Worm (Caenorhabditis elegans): ENCODE results near the gene K07F5.14.

DNA sequence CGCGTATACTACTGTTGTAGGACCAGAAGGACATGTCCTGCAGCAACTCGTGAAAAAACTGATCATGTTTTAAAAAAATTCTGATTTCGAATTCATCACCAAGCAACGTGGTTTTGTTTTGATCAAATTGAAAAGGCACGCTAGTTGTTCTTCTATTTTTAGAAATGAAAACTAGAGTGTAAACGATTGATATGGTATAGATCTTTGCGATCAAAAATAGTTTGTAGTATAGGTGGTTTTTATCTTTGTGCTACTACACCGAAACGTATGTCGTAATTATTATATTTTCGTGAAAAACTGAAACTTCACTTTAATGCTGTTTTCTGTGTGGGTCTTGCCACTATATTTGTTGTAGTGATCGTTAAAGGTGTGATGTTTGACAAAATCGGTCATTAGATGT is 4.8 kb downstream of the K07F5.14 start:
- TF ChIP-seq nhr-237 (tag; optimal IDR thresholded peaks at IDR 0.05) (no peak), irx-1 (tag; optimal IDR thresholded peaks at IDR 0.05) (no peak), isw-1 (GFP tag; IDR thresholded peaks at IDR 0.05) (no peak), hlh-4 (tag; optimal IDR thresholded peaks at IDR 0.05) (no peak), ama-1 (optimal IDR thresholded peaks at IDR 0.05) (no peak), pag-3 (tag; optimal IDR thresholded peaks at IDR 0.05; ENCODE audit: borderline replicate concordance, insufficient read depth) (no peak), lin-15B (tag; optimal IDR thresholded peaks at IDR 0.05) (no peak)

Data from whole organism, L1 larva.